Fruit fly (Drosophila melanogaster) whole organism, prepupa: ENCODE results near the gene Cpr62Bb.
A peak's percentile ranks its signal among the peaks of the same experiment; 100 is the strongest.

Experiments used
- Blimp-1 ChIP-seq: fragments of 200-800 bp; sonication (Bioruptor generic); optimal IDR thresholded peaks from 3 replicates; lab custom pipeline; 2017; ENCODE audit warnings: missing biosample characterization, missing genetic modification characterization, mild to moderate bottlenecking, moderate library complexity, missing genetic modification reagents
- CG4318 ChIP-seq: fragments of 200-800 bp; sonication (Bioruptor generic); optimal IDR thresholded peaks from 3 replicates; lab custom pipeline; 2017; ENCODE audit warnings: missing biosample characterization, mild to moderate bottlenecking, missing genetic modification characterization
- CG8319 ChIP-seq: fragments of 200-800 bp; sonication (Bioruptor generic); optimal IDR thresholded peaks from 3 replicates; lab custom pipeline; 2016; ENCODE audit warnings: missing biosample characterization, missing genetic modification characterization
- Eip93F ChIP-seq: fragments of 200-800 bp; sonication (Bioruptor generic); optimal IDR thresholded peaks from 2 replicates; lab custom pipeline; 2016; ENCODE audit warnings: missing biosample characterization, mild to moderate bottlenecking, missing genetic modification characterization
- Lpt ChIP-seq: fragments of 200-800 bp; sonication (Bioruptor generic); optimal IDR thresholded peaks from 3 replicates; lab custom pipeline; 2016; ENCODE audit warnings: missing biosample characterization, missing genetic modification characterization
- dac ChIP-seq: fragments of 200-800 bp; sonication (Bioruptor generic); optimal IDR thresholded peaks from 2 replicates; lab custom pipeline; 2017; ENCODE audit warnings: missing biosample characterization, mild to moderate bottlenecking, missing genetic modification characterization
- dsx ChIP-seq: fragments of 200-800 bp; optimal IDR thresholded peaks from 3 replicates; lab custom pipeline; 2019; ENCODE audit warnings: missing biosample characterization, mild to moderate bottlenecking, missing genetic modification characterization, moderate library complexity; ENCODE audit not compliant: poor library complexity, severe bottlenecking
- esn ChIP-seq: fragments of 200-800 bp; sonication (Bioruptor generic); optimal IDR thresholded peaks from 2 replicates; lab custom pipeline; 2016; ENCODE audit warnings: missing biosample characterization, mild to moderate bottlenecking, missing genetic modification characterization, moderate library complexity
- fd59A ChIP-seq: fragments of 200-800 bp; sonication (Bioruptor generic); optimal IDR thresholded peaks from 2 replicates; lab custom pipeline; 2017; ENCODE audit warnings: missing biosample characterization, mild to moderate bottlenecking, missing genetic modification characterization, missing genetic modification reagents
- fd85E ChIP-seq: fragments of 200-800 bp; sonication (Bioruptor generic); optimal IDR thresholded peaks from 3 replicates; lab custom pipeline; 2016; ENCODE audit warnings: missing biosample characterization, missing genetic modification characterization
- fkh ChIP-seq: fragments of 200-800 bp; sonication (Bioruptor generic); optimal IDR thresholded peaks from 3 replicates; lab custom pipeline; 2017; ENCODE audit warnings: missing biosample characterization, mild to moderate bottlenecking, missing genetic modification characterization, moderate library complexity
- net ChIP-seq: fragments of 200-800 bp; sonication (Bioruptor generic); optimal IDR thresholded peaks from 3 replicates; lab custom pipeline; 2016; ENCODE audit warnings: missing biosample characterization, missing genetic modification characterization
- ss ChIP-seq, 2 experiments: fragments of 200-800 bp; sonication (Bioruptor generic); optimal IDR thresholded peaks; 2 replicates in 1 of 2; 3 replicates in 1 of 2; lab custom pipeline; 2017 to 2018; ENCODE audit warnings: mild to moderate bottlenecking in 2 of 2, missing biosample characterization in 2 of 2, missing genetic modification characterization in 2 of 2, moderate library complexity in 1 of 2

dm6 chr3L:1808631-1809030, 26.3 kb downstream of the Cpr62Bb start:
- TF ChIP-seq Lpt = peak; percentile 79
- peak; percentile 79 for TF ChIP-seq esn (GFP tag; lab: Kevin White, UChicago)
- TF ChIP-seq Blimp-1 (GFP tag; lab: Kevin White, UChicago) = no peak
- peak; percentile 85 for TF ChIP-seq dsx
- TF ChIP-seq Eip93F (GFP tag; lab: Kevin White, UChicago) = no peak
- TF ChIP-seq ss (GFP tag; optimal IDR thresholded peaks at IDR 0.05; lab: Kevin White, UChicago) = peak; percentile 82 to 85
- no peak for TF ChIP-seq fkh (GFP tag; lab: Kevin White, UChicago)
- TF ChIP-seq net (GFP tag; lab: Kevin White, UChicago) = peak; percentile 84
- no peak for TF ChIP-seq CG4318 (GFP tag; lab: Kevin White, UChicago)
- peak; percentile 84 for TF ChIP-seq fd59A (GFP tag; lab: Kevin White, UChicago)
- no peak for TF ChIP-seq fd85E (GFP tag; lab: Kevin White, UChicago)
- TF ChIP-seq CG8319 (GFP tag; lab: Kevin White, UChicago) = peak; percentile 75
- TF ChIP-seq dac = peak; percentile 28
